Fruit fly (Drosophila melanogaster) whole organism, embryonic: ENCODE measurements around the gene TTLL4B.

Source experiments
- CG10462 ChIP-seq: fragments of 200-800 bp; sonication (Bioruptor generic); optimal IDR thresholded peaks from 2 replicates; lab custom pipeline; 2016; ENCODE audit warnings: missing biosample characterization, missing genetic modification characterization
- CG10543 ChIP-seq: fragments of 200-800 bp; sonication (Bioruptor generic); optimal IDR thresholded peaks from 3 replicates; lab custom pipeline; 2017; ENCODE audit warnings: missing biosample characterization, mild to moderate bottlenecking, missing genetic modification characterization, moderate library complexity
- CG10959 ChIP-seq: fragments of 200-800 bp; sonication (Bioruptor generic); IDR thresholded peaks from 2 replicates; pipeline ENCODE4 v1.3.6; 2022; ENCODE audit warnings: missing biosample characterization, missing genetic modification characterization
- CG11085 ChIP-seq: fragments of 200-800 bp; sonication (Bioruptor generic); IDR thresholded peaks from 2 replicates; pipeline ENCODE4 v1.3.6; 2022; ENCODE audit warnings: missing biosample characterization, missing genetic modification characterization
- CG1233 ChIP-seq: fragments of 200-800 bp; sonication (Bioruptor generic); optimal IDR thresholded peaks from 4 replicates; lab custom pipeline; 2018; ENCODE audit warnings: missing biosample characterization, mild to moderate bottlenecking, missing genetic modification characterization
- CG12391 ChIP-seq: fragments of 200-800 bp; sonication (Bioruptor generic); optimal IDR thresholded peaks from 3 replicates; lab custom pipeline; 2018; ENCODE audit warnings: missing biosample characterization, mild to moderate bottlenecking, missing genetic modification characterization, moderate library complexity
- CG13296 ChIP-seq: fragments of 200-800 bp; sonication (Bioruptor generic); optimal IDR thresholded peaks from 3 replicates; lab custom pipeline; 2018; ENCODE audit warnings: missing biosample characterization, mild to moderate bottlenecking, missing genetic modification characterization
- CG13894 ChIP-seq: fragments of 200-800 bp; sonication (Bioruptor generic); optimal IDR thresholded peaks from 3 replicates; lab custom pipeline; 2018; ENCODE audit warnings: missing biosample characterization, mild to moderate bottlenecking, missing genetic modification characterization, moderate library complexity
- CG14014 ChIP-seq: fragments of 200-800 bp; sonication (Bioruptor generic); IDR thresholded peaks from 2 replicates; pipeline ENCODE4 v1.3.6; 2022; ENCODE audit warnings: missing biosample characterization, missing genetic modification characterization
- CG14441 ChIP-seq: fragments of 200-800 bp; sonication (Bioruptor generic); IDR thresholded peaks from 2 replicates; pipeline ENCODE4 v1.3.6; 2022; ENCODE audit warnings: missing biosample characterization, missing genetic modification characterization
- CG14710 ChIP-seq: fragments of 200-800 bp; sonication (Bioruptor generic); optimal IDR thresholded peaks from 3 replicates; lab custom pipeline; 2019; ENCODE audit warnings: missing biosample characterization, mild to moderate bottlenecking, missing genetic modification characterization, moderate library complexity
- CG17361 ChIP-seq: fragments of 200-800 bp; sonication (Bioruptor generic); IDR thresholded peaks from 3 replicates; pipeline ENCODE4 v1.3.6; 2022; ENCODE audit warnings: missing biosample characterization, missing genetic modification characterization
- CG2129 ChIP-seq: fragments of 200-800 bp; sonication (Bioruptor generic); IDR thresholded peaks from 2 replicates; pipeline ENCODE4 v1.3.6; 2022; ENCODE audit warnings: missing biosample characterization, missing genetic modification characterization; ENCODE audit not compliant: partially characterized antibody
- CG32772 ChIP-seq: fragments of 200-800 bp; sonication (Bioruptor generic); IDR thresholded peaks from 2 replicates; pipeline ENCODE4 v1.3.6; 2022; ENCODE audit warnings: missing biosample characterization, missing genetic modification characterization
- CG5953 ChIP-seq: fragments of 200-800 bp; sonication (Bioruptor generic); IDR thresholded peaks from 2 replicates; pipeline ENCODE4 v1.3.6; 2022; ENCODE audit warnings: missing biosample characterization, missing genetic modification characterization
- CG6813 ChIP-seq: fragments of 200-800 bp; sonication (Bioruptor generic); optimal IDR thresholded peaks from 2 replicates; lab custom pipeline; 2017; ENCODE audit warnings: missing biosample characterization, missing genetic modification characterization, mild to moderate bottlenecking, moderate library complexity, missing genetic modification reagents
- CG7357 ChIP-seq: fragments of 200-800 bp; sonication (Bioruptor generic); IDR thresholded peaks from 3 replicates; pipeline ENCODE4 v1.3.6; 2022; ENCODE audit warnings: missing biosample characterization, missing genetic modification characterization
- CG8388 ChIP-seq: fragments of 200-800 bp; sonication (Bioruptor generic); optimal IDR thresholded peaks from 2 replicates; lab custom pipeline; 2019; ENCODE audit warnings: missing biosample characterization, mild to moderate bottlenecking, missing genetic modification characterization, moderate library complexity
- CG9437 ChIP-seq: fragments of 200-800 bp; sonication (Bioruptor generic); optimal IDR thresholded peaks from 2 replicates; lab custom pipeline; 2018; ENCODE audit warnings: missing biosample characterization, mild to moderate bottlenecking, missing genetic modification characterization
- Chrac-16 ChIP-seq: fragments of 200-800 bp; sonication (Bioruptor generic); optimal IDR thresholded peaks from 3 replicates; lab custom pipeline; 2016; ENCODE audit warnings: missing biosample characterization, missing genetic modification characterization
- CkIIα-i1 ChIP-seq: fragments of 200-800 bp; sonication (Bioruptor generic); IDR thresholded peaks from 2 replicates; pipeline ENCODE4 v1.3.6; 2022; ENCODE audit warnings: missing biosample characterization, missing genetic modification characterization
- D19B ChIP-seq: fragments of 200-800 bp; sonication (Bioruptor generic); optimal IDR thresholded peaks from 2 replicates; lab custom pipeline; 2017; ENCODE audit warnings: missing biosample characterization, mild to moderate bottlenecking, missing genetic modification characterization
- Dad ChIP-seq: fragments of 200-800 bp; sonication (Bioruptor generic); optimal IDR thresholded peaks from 3 replicates; lab custom pipeline; 2016; ENCODE audit warnings: missing biosample characterization, missing genetic modification characterization
- Dref ChIP-seq: fragments of 200-800 bp; sonication (Bioruptor generic); IDR thresholded peaks from 2 replicates; pipeline ENCODE4 v1.3.6; 2022; ENCODE audit warnings: missing biosample characterization, missing genetic modification characterization
- E2f1 ChIP-seq: fragments of 200-800 bp; sonication (Bioruptor generic); IDR thresholded peaks from 2 replicates; pipeline ENCODE4 v1.3.6; 2022; ENCODE audit warnings: missing biosample characterization, missing genetic modification characterization
- Ets97D ChIP-seq: fragments of 200-800 bp; sonication (Bioruptor generic); optimal IDR thresholded peaks from 3 replicates; lab custom pipeline; 2016; ENCODE audit warnings: missing biosample characterization, missing genetic modification characterization
- Hey ChIP-seq: fragments of 200-800 bp; sonication (Bioruptor generic); optimal IDR thresholded peaks from 3 replicates; lab custom pipeline; 2018; ENCODE audit warnings: missing biosample characterization, mild to moderate bottlenecking, missing genetic modification characterization
- Hr39 ChIP-seq: fragments of >200 bp; optimal IDR thresholded peaks from 2 replicates; lab custom pipeline; 2017
- Lim3 ChIP-seq: fragments of 200-800 bp; sonication (Bioruptor generic); IDR thresholded peaks from 2 replicates; pipeline ENCODE4 v1.3.6; 2022; ENCODE audit warnings: missing biosample characterization, missing genetic modification characterization
- NFAT ChIP-seq: fragments of 200-800 bp; sonication (Bioruptor generic); IDR thresholded peaks from 2 replicates; pipeline ENCODE4 v1.3.6; 2022; ENCODE audit warnings: missing biosample characterization, missing genetic modification characterization
- Neu2 ChIP-seq: fragments of 200-800 bp; sonication (Bioruptor generic); optimal IDR thresholded peaks from 3 replicates; lab custom pipeline; 2016; ENCODE audit warnings: missing biosample characterization, missing genetic modification characterization, borderline replicate concordance
- Scr ChIP-seq: fragments of 200-800 bp; sonication (Bioruptor generic); IDR thresholded peaks from 2 replicates; pipeline ENCODE4 v1.3.6; 2022; ENCODE audit warnings: missing biosample characterization, missing genetic modification characterization; ENCODE audit not compliant: partially characterized antibody
- Ssrp ChIP-seq: fragments of 200-800 bp; sonication (Bioruptor generic); optimal IDR thresholded peaks from 2 replicates; lab custom pipeline; 2018; ENCODE audit warnings: missing biosample characterization, mild to moderate bottlenecking, missing genetic modification characterization, moderate library complexity
- Usf ChIP-seq: fragments of 200-800 bp; sonication (Bioruptor generic); optimal IDR thresholded peaks from 2 replicates; lab custom pipeline; 2017; ENCODE audit warnings: missing genotype, missing biosample characterization, missing genetic modification characterization
- ase ChIP-seq: fragments of 200-800 bp; sonication (Bioruptor generic); IDR thresholded peaks from 3 replicates; pipeline ENCODE4 v1.3.6; 2022; ENCODE audit warnings: missing biosample characterization, missing genetic modification characterization
- btn ChIP-seq: fragments of 200-800 bp; sonication (Bioruptor generic); optimal IDR thresholded peaks from 2 replicates; lab custom pipeline; 2016; ENCODE audit warnings: missing biosample characterization, missing genetic modification characterization
- cg ChIP-seq: fragments of 200-800 bp; sonication (Bioruptor generic); optimal IDR thresholded peaks from 3 replicates; lab custom pipeline; 2019; ENCODE audit warnings: missing biosample characterization, mild to moderate bottlenecking, missing genetic modification characterization, moderate library complexity
- chinmo ChIP-seq: fragments of 200-800 bp; sonication (Bioruptor generic); IDR thresholded peaks from 4 replicates; pipeline ENCODE4 v1.3.6; 2022; ENCODE audit warnings: missing biosample characterization, missing genetic modification characterization; ENCODE audit not compliant: partially characterized antibody
- crc ChIP-seq: fragments of 200-800 bp; sonication (Bioruptor generic); optimal IDR thresholded peaks from 2 replicates; lab custom pipeline; 2016; ENCODE audit warnings: missing biosample characterization, missing genetic modification characterization
- ems ChIP-seq: fragments of 200-800 bp; sonication (Bioruptor generic); optimal IDR thresholded peaks from 3 replicates; lab custom pipeline; 2016; ENCODE audit warnings: missing biosample characterization, missing genetic modification characterization
- gfzf ChIP-seq: fragments of 200-800 bp; sonication (Bioruptor generic); optimal IDR thresholded peaks from 2 replicates; lab custom pipeline; 2016; ENCODE audit warnings: missing biosample characterization, mild to moderate bottlenecking, missing genetic modification characterization, moderate library complexity
- grau ChIP-seq: fragments of 200-800 bp; optimal IDR thresholded peaks from 3 replicates; lab custom pipeline; 2019; ENCODE audit warnings: missing biosample characterization, mild to moderate bottlenecking, missing genetic modification characterization, moderate library complexity
- h ChIP-seq: fragments of >200 bp; optimal IDR thresholded peaks from 2 replicates; lab custom pipeline; 2017
- kni ChIP-seq: fragments of 200-800 bp; sonication (Bioruptor generic); optimal IDR thresholded peaks from 3 replicates; lab custom pipeline; 2017; ENCODE audit warnings: mild to moderate bottlenecking, missing biosample characterization, missing genetic modification reagents, missing genetic modification characterization
- lola ChIP-seq, 3 experiments: fragments of >200 bp in 2 of 3; fragments of 200-800 bp in 1 of 3; sonication (Bioruptor generic) in 1 of 3; optimal IDR thresholded peaks; 2 replicates each; lab custom pipeline; 2017 to 2019; ENCODE audit warnings: missing biosample characterization in 3 of 3, missing genetic modification characterization in 3 of 3, mild to moderate bottlenecking in 1 of 3, moderate library complexity in 1 of 3
- luna ChIP-seq: fragments of 200-800 bp; sonication (Bioruptor generic); optimal IDR thresholded peaks from 2 replicates; lab custom pipeline; 2016; ENCODE audit warnings: missing biosample characterization, missing genetic modification characterization
- mld ChIP-seq: fragments of 200-800 bp; sonication (Bioruptor generic); IDR thresholded peaks from 3 replicates; pipeline ENCODE4 v1.3.6; 2022; ENCODE audit warnings: missing biosample characterization, missing genetic modification characterization; ENCODE audit not compliant: partially characterized antibody
- peb ChIP-seq: fragments of 200-800 bp; sonication (Bioruptor generic); IDR thresholded peaks from 2 replicates; pipeline ENCODE4 v1.3.6; 2022; ENCODE audit warnings: missing biosample characterization, missing genetic modification characterization
- phol ChIP-seq: fragments of 200-800 bp; sonication (Bioruptor generic); optimal IDR thresholded peaks from 3 replicates; lab custom pipeline; 2018; ENCODE audit warnings: missing biosample characterization, mild to moderate bottlenecking, missing genetic modification characterization, moderate library complexity
- pita ChIP-seq: fragments of 200-800 bp; sonication (Bioruptor generic); optimal IDR thresholded peaks from 2 replicates; lab custom pipeline; 2017; ENCODE audit warnings: missing biosample characterization, mild to moderate bottlenecking, missing genetic modification characterization
- sens ChIP-seq: fragments of 200-800 bp; sonication (Bioruptor generic); peaks from one replicate; lab custom pipeline; 2016; ENCODE audit warnings: missing biosample characterization, missing genetic modification characterization
- so ChIP-seq: fragments of 200-800 bp; sonication (Bioruptor generic); IDR thresholded peaks from 3 replicates; pipeline ENCODE4 v1.3.6; 2022; ENCODE audit warnings: missing biosample characterization, missing genetic modification characterization
- ssp ChIP-seq: fragments of 200-800 bp; sonication (Bioruptor generic); IDR thresholded peaks from 2 replicates; pipeline ENCODE4 v1.3.6; 2022; ENCODE audit warnings: missing biosample characterization, missing genetic modification characterization

The TTLL4B gene

DNA sequence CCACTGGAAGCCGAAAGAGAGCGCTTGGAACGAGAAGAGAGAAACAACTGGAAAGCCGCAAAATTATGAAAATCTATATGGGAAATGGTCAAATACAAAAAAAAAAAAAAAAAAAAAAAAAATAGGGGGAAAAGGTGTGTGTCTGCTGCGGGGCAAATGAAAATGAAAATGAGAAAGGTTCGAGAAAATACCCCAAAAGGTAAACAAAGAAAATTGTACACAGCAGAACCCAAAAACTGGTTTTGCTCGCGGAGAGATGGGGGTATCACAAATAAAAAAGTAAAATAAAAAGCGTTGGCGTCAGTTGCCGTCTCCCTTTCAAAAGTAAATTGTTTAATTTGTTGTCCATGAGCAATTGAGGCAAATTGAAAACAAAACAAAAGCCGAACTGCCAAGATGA lies 25.7 kb downstream of the TTLL4B start (continued):
- TF ChIP-seq CG1233 (GFP tag; lab: Kevin White, UChicago), result no peak
- TF ChIP-seq btn (GFP tag; lab: Kevin White, UChicago), result no peak
- no peak for TF ChIP-seq crc (GFP tag; lab: Kevin White, UChicago)
- no peak for TF ChIP-seq Lim3
- TF ChIP-seq CG9437 (GFP tag; lab: Kevin White, UChicago), result no peak
- TF ChIP-seq CG12391 (tag; lab: Kevin White, UChicago), result no peak
- no peak for TF ChIP-seq CG14014 (GFP tag; lab: Robert Waterston, UW)
- no peak for TF ChIP-seq Dref
- TF ChIP-seq sens, result peak; percentile 89
- TF ChIP-seq NFAT, result no peak
- no peak for TF ChIP-seq CG13296 (GFP tag; lab: Kevin White, UChicago)
- no peak for TF ChIP-seq CkIIα-i1 (GFP tag; lab: Robert Waterston, UW)
- TF ChIP-seq phol (tag; lab: Kevin White, UChicago), result no peak
- no peak for TF ChIP-seq ase (GFP tag; lab: Robert Waterston, UW)
- peak in 1 of 3 experiments; percentile 5 for TF ChIP-seq lola (GFP tag; optimal IDR thresholded peaks at IDR 0.05; lab: Kevin White, UChicago)
- TF ChIP-seq Chrac-16 (GFP tag; lab: Kevin White, UChicago), result no peak
- TF ChIP-seq CG17361 (GFP tag; lab: Robert Waterston, UW), result no peak
- TF ChIP-seq CG8388 (GFP tag; lab: Kevin White, UChicago), result no peak
- TF ChIP-seq mld (GFP tag; lab: Robert Waterston, UW), result no peak
- no peak for TF ChIP-seq D19B
- TF ChIP-seq CG2129 (GFP tag; lab: Robert Waterston, UW), result no peak
- TF ChIP-seq Ets97D (GFP tag; lab: Kevin White, UChicago), result no peak
- no peak for TF ChIP-seq Ssrp (tag; lab: Kevin White, UChicago)
- no peak for TF ChIP-seq pita (GFP tag; lab: Kevin White, UChicago)
- no peak for TF ChIP-seq CG5953 (GFP tag; lab: Robert Waterston, UW)
- TF ChIP-seq CG13894 (tag; lab: Kevin White, UChicago), result no peak
- TF ChIP-seq E2f1 (GFP tag; lab: Robert Waterston, UW), result no peak
- TF ChIP-seq Scr (GFP tag; lab: Robert Waterston, UW), result no peak
- TF ChIP-seq Neu2 (GFP tag; lab: Kevin White, UChicago), result no peak
- TF ChIP-seq Usf (GFP tag; lab: Kevin White, UChicago), result no peak
- no peak for TF ChIP-seq CG7357 (GFP tag; lab: Robert Waterston, UW)
- no peak for TF ChIP-seq CG10462 (GFP tag; lab: Kevin White, UChicago)
- TF ChIP-seq chinmo (GFP tag; lab: Robert Waterston, UW), result no peak
- no peak for TF ChIP-seq gfzf (GFP tag; lab: Kevin White, UChicago)
- no peak for TF ChIP-seq Hr39
- TF ChIP-seq CG10959 (GFP tag; lab: Robert Waterston, UW), result no peak
- TF ChIP-seq so (GFP tag; lab: Robert Waterston, UW), result no peak
- no peak for TF ChIP-seq h (lab: Kevin White, UChicago)
- no peak for TF ChIP-seq ssp (GFP tag; lab: Robert Waterston, UW)
- no peak for TF ChIP-seq grau (tag; lab: Kevin White, UChicago)
- no peak for TF ChIP-seq kni (GFP tag; lab: Kevin White, UChicago)
- TF ChIP-seq luna (GFP tag; lab: Kevin White, UChicago), result no peak
- no peak for TF ChIP-seq peb (GFP tag; lab: Robert Waterston, UW)
- no peak for TF ChIP-seq CG10543 (GFP tag; lab: Kevin White, UChicago)
- no peak for TF ChIP-seq CG11085 (GFP tag; lab: Robert Waterston, UW)
- TF ChIP-seq CG14441, result no peak
- TF ChIP-seq CG6813 (GFP tag; lab: Kevin White, UChicago), result peak; percentile 35
- TF ChIP-seq CG14710, result peak; percentile 38
- TF ChIP-seq Hey (tag; lab: Kevin White, UChicago), result no peak
- no peak for TF ChIP-seq Dad (GFP tag; lab: Kevin White, UChicago)
- TF ChIP-seq ems (GFP tag; lab: Kevin White, UChicago), result no peak
- no peak for TF ChIP-seq cg (GFP tag; lab: Kevin White, UChicago)
- no peak for TF ChIP-seq CG32772
